Worm (Caenorhabditis elegans) whole organism, late embryonic: ENCODE data around the gene gst-37.

Source experiments
- Y22D7AL.16 ChIP-seq: sonication (generic microtip); optimal IDR thresholded peaks from 2 replicates; lab custom pipeline; 2016; ENCODE audit warnings: missing genetic modification characterization, missing compliant biosample characterization
- ceh-2 ChIP-seq: sonication (generic microtip); optimal IDR thresholded peaks from 2 replicates; lab custom pipeline; 2016; ENCODE audit warnings: missing genotype, missing genetic modification characterization, missing compliant biosample characterization
- ceh-24 ChIP-seq: sonication (generic microtip); optimal IDR thresholded peaks from 2 replicates; lab custom pipeline; 2016; ENCODE audit warnings: mild to moderate bottlenecking, missing genetic modification characterization, missing compliant biosample characterization
- ceh-31 ChIP-seq: sonication (generic microtip); optimal IDR thresholded peaks from 2 replicates; lab custom pipeline; 2016; ENCODE audit warnings: missing genetic modification characterization, missing compliant biosample characterization
- ceh-6 ChIP-seq: fragments of 200-800 bp; sonication (Bioruptor generic); optimal IDR thresholded peaks from 2 replicates; lab custom pipeline; 2018; ENCODE audit warnings: mild to moderate bottlenecking, missing genetic modification characterization, missing compliant biosample characterization
- ceh-9 ChIP-seq: sonication (generic microtip); optimal IDR thresholded peaks from 2 replicates; lab custom pipeline; 2016; ENCODE audit warnings: mild to moderate bottlenecking, missing genetic modification characterization, inconsistent platforms, missing compliant biosample characterization
- che-1 ChIP-seq: sonication (generic microtip); optimal IDR thresholded peaks from 2 replicates; lab custom pipeline; 2016; ENCODE audit warnings: mild to moderate bottlenecking, missing genetic modification characterization, missing compliant biosample characterization
- dmd-4 ChIP-seq: sonication (generic microtip); optimal IDR thresholded peaks from 2 replicates; lab custom pipeline; 2016; ENCODE audit warnings: borderline replicate concordance, missing genetic modification characterization, missing compliant biosample characterization
- hlh-13 ChIP-seq: fragments of 200-800 bp; sonication (Bioruptor generic); optimal IDR thresholded peaks from 2 replicates; lab custom pipeline; 2018; ENCODE audit warnings: mild to moderate bottlenecking, missing genetic modification characterization, missing compliant biosample characterization
- lim-6 ChIP-seq: sonication (generic microtip); optimal IDR thresholded peaks from 2 replicates; lab custom pipeline; 2016; ENCODE audit warnings: missing genetic modification characterization, missing compliant biosample characterization
- madf-2 ChIP-seq: sonication (generic microtip); optimal IDR thresholded peaks from 2 replicates; lab custom pipeline; 2017; ENCODE audit warnings: missing genetic modification characterization, missing compliant biosample characterization
- npax-4 ChIP-seq: sonication (generic microtip); optimal IDR thresholded peaks from 2 replicates; lab custom pipeline; 2016; ENCODE audit warnings: missing genetic modification characterization, missing compliant biosample characterization
- pha-4 ChIP-seq: fragments of 150-350 bp; optimal IDR thresholded peaks from 2 replicates; lab custom pipeline; 2018; ENCODE audit warnings: missing biosample characterization, missing genetic modification reagents, missing genetic modification characterization
- pros-1 ChIP-seq: fragments of 150-350 bp; optimal IDR thresholded peaks from 2 replicates; lab custom pipeline; 2014; ENCODE audit warnings: missing biosample characterization, missing genetic modification reagents, missing genetic modification characterization
- ref-2 ChIP-seq: sonication (generic microtip); optimal IDR thresholded peaks from 2 replicates; lab custom pipeline; 2016; ENCODE audit warnings: missing genetic modification characterization, missing compliant biosample characterization
- rnt-1 ChIP-seq: sonication (generic microtip); optimal IDR thresholded peaks from 2 replicates; lab custom pipeline; 2016; ENCODE audit warnings: missing genetic modification characterization, missing compliant biosample characterization
- sox-4 ChIP-seq: sonication (generic microtip); optimal IDR thresholded peaks from 2 replicates; lab custom pipeline; 2017; ENCODE audit warnings: mild to moderate bottlenecking, missing genetic modification characterization, inconsistent platforms, missing compliant biosample characterization
- syd-9 ChIP-seq: sonication (generic microtip); optimal IDR thresholded peaks from 2 replicates; lab custom pipeline; 2016; ENCODE audit warnings: mild to moderate bottlenecking, missing genetic modification characterization, moderate library complexity, missing compliant biosample characterization
- unc-86 ChIP-seq: sonication (generic microtip); optimal IDR thresholded peaks from 2 replicates; lab custom pipeline; 2016; ENCODE audit warnings: missing genetic modification characterization, missing compliant biosample characterization
- ztf-16 ChIP-seq: sonication (generic microtip); optimal IDR thresholded peaks from 2 replicates; lab custom pipeline; 2017; ENCODE audit warnings: missing genetic modification characterization, missing compliant biosample characterization

The gst-37 gene

DNA sequence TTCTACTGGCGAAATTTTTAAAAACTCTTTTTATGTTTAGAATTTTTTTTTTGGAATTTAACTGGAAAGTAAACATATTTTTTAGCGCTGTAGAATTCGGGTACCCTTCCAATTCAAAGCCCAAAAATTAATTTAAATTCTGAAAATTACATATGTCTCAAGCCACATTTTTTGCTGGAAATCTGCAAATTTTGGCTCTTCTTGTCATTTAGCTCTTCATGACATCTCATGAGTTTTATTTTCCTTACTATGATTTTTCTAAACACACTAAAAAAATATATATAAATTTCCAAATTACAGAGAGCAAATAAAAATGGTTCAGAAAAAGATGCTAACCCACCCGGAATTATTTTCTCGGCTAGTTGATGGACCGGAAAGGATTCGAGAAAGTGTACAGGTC is 47.8 kb downstream of the gst-37 start, which contains the start of gene acs-3:
TSS of gene acs-3 (plus strand) at position 301 of the 400 bp plus-strand sequence.
- no peak for TF ChIP-seq hlh-13 (GFP tag; lab: Kevin White, UChicago)
- TF ChIP-seq ceh-2 (tag; lab: Kevin White, UChicago): no peak
- TF ChIP-seq Y22D7AL.16 (tag; lab: Kevin White, UChicago): no peak
- TF ChIP-seq pros-1 (tag; lab: Kevin White, UChicago): no peak
- TF ChIP-seq sox-4 (tag; lab: Kevin White, UChicago): no peak
- TF ChIP-seq rnt-1 (tag; lab: Kevin White, UChicago): no peak
- TF ChIP-seq ceh-24 (tag; lab: Kevin White, UChicago): no peak
- no peak for TF ChIP-seq che-1 (tag; lab: Kevin White, UChicago)
- no peak for TF ChIP-seq dmd-4 (tag; lab: Kevin White, UChicago)

DNA sequence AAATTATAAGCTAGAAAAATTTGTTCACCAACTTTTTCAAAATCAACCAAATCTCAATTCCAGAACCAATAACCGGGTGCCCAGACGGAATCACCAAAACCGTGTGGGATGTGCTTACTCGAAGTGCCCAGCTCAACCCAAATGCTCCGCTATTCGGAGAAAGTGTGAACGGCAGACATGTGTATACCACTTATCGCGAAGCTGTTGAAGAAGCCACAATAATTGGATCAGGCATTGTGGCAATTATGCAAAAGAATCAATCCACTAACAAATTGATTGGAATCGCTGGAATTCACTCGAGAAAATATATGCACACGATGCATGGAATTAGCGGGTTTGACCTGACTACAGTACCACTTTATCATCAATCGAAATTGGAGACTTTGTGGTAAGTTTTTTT is 48.3 kb downstream of the gst-37 start:
- TF ChIP-seq madf-2 (tag; lab: Kevin White, UChicago) (no peak), npax-4 (tag; lab: Kevin White, UChicago) (no peak), ceh-31 (no peak), pha-4 (tag; lab: Kevin White, UChicago) (no peak), unc-86 (no peak), pros-1 (tag; lab: Kevin White, UChicago) (no peak), ref-2 (no peak), syd-9 (tag; lab: Kevin White, UChicago) (no peak), lim-6 (tag; lab: Kevin White, UChicago) (no peak), ztf-16 (tag; lab: Kevin White, UChicago) (no peak), ceh-6 (GFP tag; lab: Kevin White, UChicago) (no peak), ceh-9 (tag; lab: Kevin White, UChicago) (no peak), hlh-13 (GFP tag; lab: Kevin White, UChicago) (no peak)
- TF ChIP-seq, all 69 proteins: peak for 0
